Fruit fly (Drosophila melanogaster): Measurements from ENCODE around the gene CG14957.

The CG14957 gene

DNA sequence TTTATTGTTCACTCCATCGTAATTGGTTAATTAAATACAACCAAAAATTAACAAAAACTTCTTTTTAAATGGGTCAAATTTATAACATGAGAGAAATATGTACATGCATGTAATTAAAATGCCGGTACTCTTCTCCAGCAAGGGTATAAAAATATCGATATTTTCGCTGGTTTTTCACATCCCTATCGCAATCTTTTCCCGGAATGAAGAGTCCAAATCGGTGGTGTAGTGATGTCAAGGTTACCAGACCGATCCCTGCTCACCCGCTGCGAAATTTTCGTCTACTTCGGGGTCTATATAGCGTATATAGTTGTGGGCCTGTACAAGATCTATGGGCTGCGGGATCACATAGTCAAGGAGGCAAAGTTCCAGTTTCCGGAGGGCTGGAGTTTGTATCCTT, 25.4 kb upstream of the CG14957 start, which contains the start of gene rasp (continued):
- TF ChIP-seq inv (GFP tag; IDR thresholded peaks at IDR 0.05; ENCODE audit: partially characterized antibody) (no peak), CG4328 (GFP tag; optimal IDR thresholded peaks at IDR 0.05) (no peak), CG16779 (GFP tag; IDR thresholded peaks at IDR 0.05) (no peak), CG34422 (GFP tag; IDR thresholded peaks at IDR 0.05) (no peak), usp (GFP tag; optimal IDR thresholded peaks at IDR 0.05) (no peak), trem (tag; optimal IDR thresholded peaks at IDR 0.05) (peak; percentile 11), hkb (optimal IDR thresholded peaks at IDR 0.05) (no peak), hkb (GFP tag; IDR thresholded peaks at IDR 0.05) (no peak), Ptx1 (GFP tag; IDR thresholded peaks at IDR 0.05) (no peak), gem (tag; optimal IDR thresholded peaks at IDR 0.05) (no peak), ftz-f1 (GFP tag; optimal IDR thresholded peaks at IDR 0.05) (peak; percentile 41), Dref (GFP tag; IDR thresholded peaks at IDR 0.05) (peak; percentile 56), tin (GFP tag; optimal IDR thresholded peaks at IDR 0.05) (no peak), ato (GFP tag; IDR thresholded peaks at IDR 0.05; ENCODE audit: partially characterized antibody) (no peak), CG15514 (GFP tag; optimal IDR thresholded peaks at IDR 0.05) (peak; percentile 42), Lhr (GFP tag; optimal IDR thresholded peaks at IDR 0.05) (no peak), CG7987 (GFP tag; optimal IDR thresholded peaks at IDR 0.05) (no peak), Ssrp (tag; optimal IDR thresholded peaks at IDR 0.05) (no peak), crp (GFP tag; optimal IDR thresholded peaks at IDR 0.05) (no peak), vnd (GFP tag; IDR thresholded peaks at IDR 0.05; ENCODE audit: partially characterized antibody) (no peak), CG13287 (GFP tag; IDR thresholded peaks at IDR 0.05; ENCODE audit: partially characterized antibody) (peak; percentile 49), Stat92E (GFP tag; optimal IDR thresholded peaks at IDR 0.05) (peak in 1 of 3 experiments; percentile 8), row (GFP tag; IDR thresholded peaks at IDR 0.05) (0 out of 3 replicates have a peak, but pooled peaks have one; percentile 16), Lpt (GFP tag; optimal IDR thresholded peaks at IDR 0.05) (no peak), YL-1 (GFP tag; optimal IDR thresholded peaks at IDR 0.05) (peak; percentile 34), Dbx (GFP tag; IDR thresholded peaks at IDR 0.05) (no peak), CG18764 (GFP tag; optimal IDR thresholded peaks at IDR 0.05) (no peak), zen (tag; optimal IDR thresholded peaks at IDR 0.05) (peak; percentile 10), CG10565 (GFP tag; optimal IDR thresholded peaks at IDR 0.05) (no peak), Dip2 (GFP tag; IDR thresholded peaks at IDR 0.05) (no peak), CG8359 (GFP tag; optimal IDR thresholded peaks at IDR 0.05; ENCODE audit: borderline replicate concordance) (no peak), CG9727 (GFP tag; optimal IDR thresholded peaks at IDR 0.05) (no peak), CG9817 (tag; optimal IDR thresholded peaks at IDR 0.05) (no peak), sna (GFP tag; IDR thresholded peaks at IDR 0.05; ENCODE audit: partially characterized antibody) (0 out of 2 replicates have a peak, but pooled peaks have one; percentile 29), CG3726 (GFP tag; IDR thresholded peaks at IDR 0.05) (no peak), CG11560 (tag; IDR thresholded peaks at IDR 0.05) (no peak), Scr (GFP tag; IDR thresholded peaks at IDR 0.05; ENCODE audit: partially characterized antibody) (peak; percentile 63), unc-4 (GFP tag; IDR thresholded peaks at IDR 0.05; ENCODE audit: partially characterized antibody) (peak; percentile 45), Sry-δ (GFP tag; optimal IDR thresholded peaks at IDR 0.05) (peak; percentile 79), CG18476 (GFP tag; optimal IDR thresholded peaks at IDR 0.05) (no peak), lov (optimal IDR thresholded peaks at IDR 0.05) (no peak), lov (GFP tag; IDR thresholded peaks at IDR 0.05) (no peak), tio (GFP tag; optimal IDR thresholded peaks at IDR 0.05) (no peak), org-1 (GFP tag; optimal IDR thresholded peaks at IDR 0.05) (no peak), CG6765 (GFP tag; optimal IDR thresholded peaks at IDR 0.05) (no peak), mam (GFP tag; optimal IDR thresholded peaks at IDR 0.05) (no peak), Doc3 (GFP tag; IDR thresholded peaks at IDR 0.05; ENCODE audit: partially characterized antibody) (0 out of 3 replicates have a peak, but pooled peaks have one; percentile 38), stwl (tag; optimal IDR thresholded peaks at IDR 0.05) (peak; percentile 33), CG8089 (GFP tag; optimal IDR thresholded peaks at IDR 0.05) (no peak), pan (optimal IDR thresholded peaks at IDR 0.05) (no peak), pan (GFP tag; optimal IDR thresholded peaks at IDR 0.05 in 1 of 2, IDR thresholded peaks at IDR 0.05 in 1 of 2) (no peak)

Data from whole organism, embryonic.